Worm (Caenorhabditis elegans): Measurements from ENCODE around the gene srx-56.

Gene srx-56

ce11 chrV:7403501-7403900, 29.3 kb downstream of the srx-56 start:
- TF ChIP-seq lsy-2 (tag; optimal IDR thresholded peaks at IDR 0.05): no peak
- no peak for TF ChIP-seq nhr-23 (tag; optimal IDR thresholded peaks at IDR 0.05)
- no peak for TF ChIP-seq lin-39 (tag; optimal IDR thresholded peaks at IDR 0.05)
- TF ChIP-seq elt-3 (tag; optimal IDR thresholded peaks at IDR 0.05): no peak
- TF ChIP-seq crh-2 (tag; optimal IDR thresholded peaks at IDR 0.05): no peak
- no peak for TF ChIP-seq nhr-10 (tag; optimal IDR thresholded peaks at IDR 0.05)
- no peak for TF ChIP-seq sem-4 (tag; optimal IDR thresholded peaks at IDR 0.05)
- TF ChIP-seq unc-39 (tag; optimal IDR thresholded peaks at IDR 0.05): no peak
- TF ChIP-seq mab-5 (tag; optimal IDR thresholded peaks at IDR 0.05): no peak
- no peak for TF ChIP-seq ztf-11 (tag; optimal IDR thresholded peaks at IDR 0.05)
- TF ChIP-seq F13H6.1 (tag; optimal IDR thresholded peaks at IDR 0.05): no peak
- TF ChIP-seq sma-9 (GFP tag; optimal IDR thresholded peaks at IDR 0.05): no peak
- TF ChIP-seq sma-9 (tag; optimal IDR thresholded peaks at IDR 0.05): no peak
- TF ChIP-seq R02D3.7 (tag; optimal IDR thresholded peaks at IDR 0.05): no peak
- TF ChIP-seq skn-1 (tag; optimal IDR thresholded peaks at IDR 0.05): no peak
- no peak for TF ChIP-seq ZK546.5 (tag; optimal IDR thresholded peaks at IDR 0.05)
- no peak for TF ChIP-seq unc-62 (GFP tag; optimal IDR thresholded peaks at IDR 0.05)
- TF ChIP-seq nhr-6 (tag; optimal IDR thresholded peaks at IDR 0.05): no peak
- no peak for TF ChIP-seq Y55F3AM.14 (GFP tag; optimal IDR thresholded peaks at IDR 0.05)
- TF ChIP-seq ceh-82 (tag; optimal IDR thresholded peaks at IDR 0.05): no peak
- no peak for TF ChIP-seq ceh-16 (tag; optimal IDR thresholded peaks at IDR 0.05)

ce11 chrV:7408520-7408919, 34.3 kb downstream of the srx-56 start, which contains the start of gene srt-6:
TSS of gene srt-6 (minus strand) at chrV:7408814.
- TF ChIP-seq nhr-11 (tag; optimal IDR thresholded peaks at IDR 0.05) (no peak), sem-4 (tag; optimal IDR thresholded peaks at IDR 0.05) (no peak), peb-1 (tag; optimal IDR thresholded peaks at IDR 0.05) (no peak), unc-39 (tag; optimal IDR thresholded peaks at IDR 0.05) (no peak), F13H6.1 (tag; optimal IDR thresholded peaks at IDR 0.05) (no peak)

- no peak for TF ChIP-seq ztf-11 (tag; optimal IDR thresholded peaks at IDR 0.05)
- no peak for TF ChIP-seq C34F6.9 (tag; optimal IDR thresholded peaks at IDR 0.05)
- TF ChIP-seq skn-1 (tag; optimal IDR thresholded peaks at IDR 0.05): no peak
- no peak for TF ChIP-seq sma-9 (GFP tag; optimal IDR thresholded peaks at IDR 0.05)
- no peak for TF ChIP-seq sma-9 (tag; optimal IDR thresholded peaks at IDR 0.05)
- TF ChIP-seq nhr-11 (tag; optimal IDR thresholded peaks at IDR 0.05): no peak
- TF ChIP-seq alr-1 (tag; optimal IDR thresholded peaks at IDR 0.05): no peak
- TF ChIP-seq aly-2 (tag; optimal IDR thresholded peaks at IDR 0.05): no peak
- TF ChIP-seq nhr-77 (tag; optimal IDR thresholded peaks at IDR 0.05): no peak
- no peak for TF ChIP-seq nhr-6 (tag; optimal IDR thresholded peaks at IDR 0.05)
- no peak for TF ChIP-seq ztf-4 (tag; optimal IDR thresholded peaks at IDR 0.05)
- TF ChIP-seq lin-11 (tag; optimal IDR thresholded peaks at IDR 0.05): no peak
- no peak for TF ChIP-seq nhr-21 (tag; optimal IDR thresholded peaks at IDR 0.05)
- no peak for TF ChIP-seq mab-5 (tag; optimal IDR thresholded peaks at IDR 0.05)
- no peak for TF ChIP-seq sem-4 (tag; optimal IDR thresholded peaks at IDR 0.05)
- no peak for TF ChIP-seq R02D3.7 (tag; optimal IDR thresholded peaks at IDR 0.05)
- TF ChIP-seq unc-62 (GFP tag; optimal IDR thresholded peaks at IDR 0.05): no peak
- no peak for TF ChIP-seq nhr-129 (tag; optimal IDR thresholded peaks at IDR 0.05)
Measured at ce11 chrV:7409599-7409998, 35.4 kb downstream of the srx-56 start, which contains the start of gene R13D7.2. TSS of gene R13D7.2 (plus strand) at chrV:7409899.

ce11 chrV:7411695-7412094, 37.5 kb downstream of the srx-56 start, which contains the start of gene str-41:
TSS of gene str-41 (plus strand) at chrV:7411995.
- TF ChIP-seq ceh-82 (tag; optimal IDR thresholded peaks at IDR 0.05) (no peak), nhr-129 (tag; optimal IDR thresholded peaks at IDR 0.05) (no peak), mbf-1 (tag; optimal IDR thresholded peaks at IDR 0.05) (no peak), snpc-4 (tag; optimal IDR thresholded peaks at IDR 0.05) (no peak), lin-11 (tag; optimal IDR thresholded peaks at IDR 0.05) (no peak), dmd-4 (tag; optimal IDR thresholded peaks at IDR 0.05) (no peak), lin-39 (tag; optimal IDR thresholded peaks at IDR 0.05) (no peak), ZK546.5 (tag; optimal IDR thresholded peaks at IDR 0.05) (no peak), ztf-4 (tag; optimal IDR thresholded peaks at IDR 0.05) (no peak), nhr-11 (tag; optimal IDR thresholded peaks at IDR 0.05) (no peak), skn-1 (tag; optimal IDR thresholded peaks at IDR 0.05) (no peak), sma-9 (GFP tag; optimal IDR thresholded peaks at IDR 0.05) (no peak), sma-9 (tag; optimal IDR thresholded peaks at IDR 0.05) (no peak), unc-55 (GFP tag; optimal IDR thresholded peaks at IDR 0.05) (no peak), egl-27 (tag; optimal IDR thresholded peaks at IDR 0.05) (no peak), nhr-237 (tag; optimal IDR thresholded peaks at IDR 0.05) (no peak), nhr-12 (tag; optimal IDR thresholded peaks at IDR 0.05) (no peak)
